Fruit fly (Drosophila melanogaster): ENCODE measurements around the gene Glyp.

The Glyp gene

DNA sequence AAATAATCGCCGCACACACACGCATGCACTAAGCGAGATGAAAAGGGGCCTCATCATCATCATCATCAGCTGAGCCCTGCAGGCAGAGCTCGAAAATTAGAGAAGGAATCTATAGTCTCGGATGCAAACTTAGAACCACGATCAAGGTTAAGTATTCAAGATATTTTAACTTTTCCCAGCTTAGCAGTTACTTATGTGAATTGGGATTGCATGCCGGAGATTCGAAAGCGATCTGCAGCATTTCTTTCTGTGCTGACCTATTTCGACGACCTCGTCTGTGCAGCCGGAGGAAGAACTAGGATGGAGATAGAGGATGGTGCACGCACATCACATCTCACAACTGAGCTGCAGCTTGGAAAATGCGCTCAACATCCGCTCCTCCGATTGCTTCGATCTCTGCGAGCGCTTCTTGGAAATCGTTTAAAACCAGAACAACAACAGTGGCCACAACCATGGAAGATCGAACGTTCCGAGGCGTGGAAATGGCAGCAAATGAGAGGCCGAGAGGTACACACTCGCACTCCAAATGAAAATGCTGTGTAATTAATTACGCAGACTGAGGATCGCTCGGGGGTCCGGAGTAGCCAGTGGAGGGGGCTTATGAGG lies 52.2 kb downstream of the Glyp start (continued):
- TF ChIP-seq CG34224 (GFP tag; IDR thresholded peaks at IDR 0.05; ENCODE audit: partially characterized antibody) (no peak), CG12299 (tag; optimal IDR thresholded peaks at IDR 0.05) (no peak), CG3281 (GFP tag; optimal IDR thresholded peaks at IDR 0.05) (no peak), ems (GFP tag; optimal IDR thresholded peaks at IDR 0.05) (no peak), CG13624 (GFP tag; optimal IDR thresholded peaks at IDR 0.05) (peak; percentile 11), CG14710 (tag; optimal IDR thresholded peaks at IDR 0.05) (peak; percentile 84), CG11695 (GFP tag; IDR thresholded peaks at IDR 0.05) (peak; percentile 56; the same call in 2 of the 3 replicates), oc (tag; optimal IDR thresholded peaks at IDR 0.05) (no peak), kay (GFP tag; optimal IDR thresholded peaks at IDR 0.05) (peak; percentile 2), CG6689 (GFP tag; IDR thresholded peaks at IDR 0.05) (peak; percentile 79), eve (GFP tag; optimal IDR thresholded peaks at IDR 0.05) (peak in 1 of 2 experiments; percentile 59), Fer3 (tag; optimal IDR thresholded peaks at IDR 0.05) (no peak), CG11398 (GFP tag; optimal IDR thresholded peaks at IDR 0.05) (peak; percentile 64), CG12219 (GFP tag; optimal IDR thresholded peaks at IDR 0.05) (peak; percentile 43), CG4617 (GFP tag; optimal IDR thresholded peaks at IDR 0.05; ENCODE audit: borderline replicate concordance) (peak; percentile 31), tll (GFP tag; optimal IDR thresholded peaks at IDR 0.05) (no peak), dpn (GFP tag; optimal IDR thresholded peaks at IDR 0.05) (peak; percentile 23 to 52), CG10979 (tag; optimal IDR thresholded peaks at IDR 0.05) (peak; percentile 88), hb (GFP tag; IDR thresholded peaks at IDR 0.05; ENCODE audit: partially characterized antibody) (no peak), CG2712 (tag; optimal IDR thresholded peaks at IDR 0.05) (peak; percentile 89), CG8290 (GFP tag; optimal IDR thresholded peaks at IDR 0.05) (peak; percentile 70), CG8290 (tag; optimal IDR thresholded peaks at IDR 0.05) (peak in 1 of 2 experiments; percentile 51), zf30C (GFP tag; optimal IDR thresholded peaks at IDR 0.05) (no peak), btn (GFP tag; optimal IDR thresholded peaks at IDR 0.05) (peak; percentile 71), gsb-n (tag; optimal IDR thresholded peaks at IDR 0.05) (peak; percentile 78), Sry-δ (GFP tag; optimal IDR thresholded peaks at IDR 0.05) (peak; percentile 7), CG2875 (GFP tag; optimal IDR thresholded peaks at IDR 0.05) (peak; percentile 61), H15 (GFP tag; IDR thresholded peaks at IDR 0.05) (0 out of 3 replicates have a peak, but pooled peaks have one; percentile 26), CG6813 (GFP tag; optimal IDR thresholded peaks at IDR 0.05) (peak; percentile 58), nmo (GFP tag; optimal IDR thresholded peaks at IDR 0.05) (peak; percentile 67), Dfd (GFP tag; optimal IDR thresholded peaks at IDR 0.05) (no peak), sisA (GFP tag; IDR thresholded peaks at IDR 0.05) (peak; percentile 59), onecut (GFP tag; IDR thresholded peaks at IDR 0.05) (peak; percentile 63), fd3F (GFP tag; optimal IDR thresholded peaks at IDR 0.05) (no peak), CG1233 (GFP tag; optimal IDR thresholded peaks at IDR 0.05) (peak; percentile 62), aop (GFP tag; IDR thresholded peaks at IDR 0.05) (peak; percentile 65), ham (GFP tag; IDR thresholded peaks at IDR 0.05) (no peak), CG8359 (GFP tag; optimal IDR thresholded peaks at IDR 0.05; ENCODE audit: borderline replicate concordance) (peak; percentile 74), cwo (GFP tag; optimal IDR thresholded peaks at IDR 0.05) (no peak), org-1 (GFP tag; optimal IDR thresholded peaks at IDR 0.05) (peak; percentile 75), CG31365 (tag; optimal IDR thresholded peaks at IDR 0.05) (no peak), ssp (GFP tag; IDR thresholded peaks at IDR 0.05) (peak; percentile 38; the same call in 1 of the 2 replicates), Mad (GFP tag; optimal IDR thresholded peaks at IDR 0.05) (peak; percentile 22), Atf6 (GFP tag; IDR thresholded peaks at IDR 0.05) (no peak), Dad (GFP tag; optimal IDR thresholded peaks at IDR 0.05) (peak; percentile 21), jumu (GFP tag; optimal IDR thresholded peaks at IDR 0.05) (peak; percentile 75), NK7.1 (GFP tag; optimal IDR thresholded peaks at IDR 0.05) (peak; percentile 31), CG7357 (GFP tag; IDR thresholded peaks at IDR 0.05) (peak; percentile 42; the same call in 1 of the 3 replicates), hbn (GFP tag; IDR thresholded peaks at IDR 0.05; ENCODE audit: partially characterized antibody) (no peak), CG4424 (GFP tag; optimal IDR thresholded peaks at IDR 0.05) (peak; percentile 72)
